Worm (Caenorhabditis elegans): Measurements from ENCODE around the gene ccdc-12.

Gene ccdc-12

DNA sequence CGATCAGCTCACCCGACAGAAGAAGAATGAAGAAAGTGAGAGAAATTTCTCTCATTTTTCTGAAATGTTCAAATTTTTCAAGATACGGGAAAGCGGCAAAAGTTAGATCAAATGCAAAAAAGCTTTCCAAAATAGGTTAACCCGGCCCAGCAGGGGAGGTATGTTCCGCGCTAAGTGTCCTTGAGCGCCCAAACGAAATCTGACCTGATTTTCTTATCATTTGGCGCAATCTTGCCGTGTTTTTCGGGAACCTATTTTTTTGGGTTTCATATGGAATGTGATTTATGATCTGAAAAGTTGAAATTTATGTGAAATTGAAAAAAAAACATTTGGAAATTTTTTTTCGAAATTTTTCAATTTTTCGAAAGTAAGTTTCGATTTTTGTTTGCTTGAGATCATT lies 31.7 kb downstream of the ccdc-12 start, which contains the start of gene cdh-10:
TSS of gene cdh-10 (minus strand) at position 59 of the 400 bp plus-strand sequence.
- no peak for TF ChIP-seq rbr-2 (tag; optimal IDR thresholded peaks at IDR 0.05)
- no peak for TF ChIP-seq egl-27 (tag; optimal IDR thresholded peaks at IDR 0.05)
- TF ChIP-seq ZK337.2 (GFP tag; IDR thresholded peaks at IDR 0.05): no peak
- TF ChIP-seq Y5F2A.4 (GFP tag; optimal IDR thresholded peaks at IDR 0.05): no peak
- no peak for TF ChIP-seq F49E8.2 (tag; optimal IDR thresholded peaks at IDR 0.05; ENCODE audit: borderline replicate concordance)
- TF ChIP-seq lin-38 (GFP tag; IDR thresholded peaks at IDR 0.05): no peak
- TF ChIP-seq skn-1 (tag; optimal IDR thresholded peaks at IDR 0.05): no peak
- TF ChIP-seq hif-1 (tag; optimal IDR thresholded peaks at IDR 0.05): no peak
- no peak for TF ChIP-seq unc-39 (tag; optimal IDR thresholded peaks at IDR 0.05)
- TF ChIP-seq ZK546.5 (tag; optimal IDR thresholded peaks at IDR 0.05): no peak

DNA sequence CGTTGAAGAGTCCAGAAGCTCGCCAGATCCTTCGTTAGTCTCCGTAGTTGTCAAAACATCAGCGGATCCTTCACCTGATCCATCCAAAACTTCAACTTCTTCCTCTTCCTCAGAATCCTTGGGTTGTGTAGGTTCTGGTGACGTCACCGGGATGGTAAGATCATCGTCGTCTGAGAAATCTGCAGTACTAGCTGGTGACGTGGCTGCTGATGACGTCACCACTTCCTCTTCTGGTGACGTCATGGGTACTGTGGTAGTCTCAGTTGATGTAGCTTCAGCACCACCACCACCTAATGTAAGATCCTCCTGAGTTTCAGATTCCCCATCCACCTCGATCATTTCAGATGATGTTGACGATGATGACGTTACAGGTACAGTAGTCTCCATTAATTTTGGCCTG lies 33.6 kb downstream of the ccdc-12 start:
- TF ChIP-seq nhr-6 (tag; optimal IDR thresholded peaks at IDR 0.05) (no peak), spr-3 (GFP tag; optimal IDR thresholded peaks at IDR 0.05) (no peak), nhr-77 (tag; optimal IDR thresholded peaks at IDR 0.05) (no peak), F26F4.8 (GFP tag; conservative IDR thresholded peaks at IDR 0.05) (no peak)

DNA sequence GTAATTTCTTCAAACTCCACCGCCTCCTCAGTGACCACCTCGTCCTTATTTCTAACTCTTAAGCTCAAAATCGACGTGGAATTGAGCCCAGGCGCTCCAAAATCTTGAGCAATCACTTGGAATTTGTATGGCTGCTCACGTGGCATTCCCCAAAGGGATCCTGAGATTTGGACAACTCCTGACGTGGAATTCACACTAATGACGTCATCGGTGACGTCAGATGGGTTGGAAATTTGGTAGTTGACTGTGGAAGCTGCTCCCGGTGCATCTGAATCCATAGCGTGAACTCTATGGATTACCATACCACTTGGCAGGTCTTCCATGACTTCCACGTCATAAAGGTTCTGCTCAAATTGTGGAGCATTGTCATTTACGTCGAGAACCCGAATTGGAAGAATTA lies 39.8 kb downstream of the ccdc-12 start:
- TF ChIP-seq mdl-1 (tag; optimal IDR thresholded peaks at IDR 0.05) (no peak), F37D6.2 (tag; optimal IDR thresholded peaks at IDR 0.05) (no peak), Y105C5A.15 (GFP tag; IDR thresholded peaks at IDR 0.05) (no peak), dve-1 (tag; optimal IDR thresholded peaks at IDR 0.05; ENCODE audit: insufficient read depth) (no peak), tra-1 (GFP tag; IDR thresholded peaks at IDR 0.05) (no peak), egl-27 (tag; optimal IDR thresholded peaks at IDR 0.05) (no peak), nhr-28 (tag; optimal IDR thresholded peaks at IDR 0.05) (no peak)

DNA sequence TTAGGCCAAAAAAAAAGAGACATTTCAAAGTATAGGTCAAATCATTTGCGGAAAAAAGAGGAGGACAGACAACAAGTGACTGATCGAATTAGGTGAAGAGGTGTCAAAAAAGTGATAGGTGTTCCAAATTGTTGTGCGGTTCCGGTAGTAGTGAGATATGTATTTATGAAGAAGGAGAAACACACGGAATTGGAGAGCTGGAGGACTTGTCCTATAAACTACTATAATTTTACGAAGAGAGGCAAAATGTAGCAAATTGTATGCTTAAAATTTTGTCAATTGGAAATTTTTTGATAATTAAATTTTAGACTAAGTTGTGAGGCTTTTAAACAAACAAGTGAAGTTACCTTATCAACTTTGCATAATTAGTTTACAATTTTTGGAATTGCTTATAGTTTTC lies 43.3 kb downstream of the ccdc-12 start:
- TF ChIP-seq pqm-1 (tag; optimal IDR thresholded peaks at IDR 0.05) (no peak), aha-1 (tag) (peak; percentile 91)

DNA sequence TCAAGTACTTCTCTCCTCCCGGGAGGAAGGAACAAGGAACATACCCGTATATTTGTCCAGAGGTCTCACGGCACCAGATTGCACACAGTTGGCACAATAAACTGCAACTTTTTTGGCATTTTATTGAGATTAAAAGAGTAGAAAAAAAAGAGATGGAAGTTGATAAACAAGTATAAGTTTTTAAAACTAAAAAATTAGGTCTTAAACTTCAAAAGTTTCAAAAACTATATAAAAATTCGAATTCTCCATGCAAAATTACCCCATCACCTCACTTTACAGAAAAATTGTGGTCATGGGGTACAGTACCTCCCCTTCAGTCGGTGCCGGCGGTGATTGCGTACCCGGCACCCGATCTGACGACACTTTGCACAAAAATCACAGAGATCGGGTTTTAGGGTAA lies 43.7 kb downstream of the ccdc-12 start, which contains the start of gene C45G7.13:
TSS of gene C45G7.13 (minus strand) at position 101 of the 400 bp plus-strand sequence.
- TF ChIP-seq F49E8.2 (tag; optimal IDR thresholded peaks at IDR 0.05; ENCODE audit: borderline replicate concordance) (no peak), nhr-76 (tag; optimal IDR thresholded peaks at IDR 0.05) (no peak), F37D6.2 (tag; optimal IDR thresholded peaks at IDR 0.05) (no peak), ceh-20 (GFP tag; IDR thresholded peaks at IDR 0.05) (no peak), Y105C5A.15 (GFP tag; IDR thresholded peaks at IDR 0.05) (no peak), ceh-32 (tag; optimal IDR thresholded peaks at IDR 0.05; ENCODE audit: poor library complexity) (no peak), egl-43 (GFP tag; IDR thresholded peaks at IDR 0.05) (no peak), dmd-6 (GFP tag; IDR thresholded peaks at IDR 0.05) (no peak), tag-97 (GFP tag; IDR thresholded peaks at IDR 0.05) (no peak), D1046.2 (GFP tag; IDR thresholded peaks at IDR 0.05) (no peak), ces-1 (GFP tag; optimal IDR thresholded peaks at IDR 0.05) (no peak), spr-3 (GFP tag; optimal IDR thresholded peaks at IDR 0.05) (no peak), nhr-111 (GFP tag; optimal IDR thresholded peaks at IDR 0.05) (no peak), ceh-44 (GFP tag; IDR thresholded peaks at IDR 0.05) (no peak), zfp-3 (GFP tag; conservative IDR thresholded peaks at IDR 0.05) (no peak), daf-8 (GFP tag; IDR thresholded peaks at IDR 0.05) (no peak), jun-1 (tag; optimal IDR thresholded peaks at IDR 0.05) (no peak), nhr-48 (tag; optimal IDR thresholded peaks at IDR 0.05) (no peak), fkh-10 (GFP tag; optimal IDR thresholded peaks at IDR 0.05) (no peak), daf-12 (tag; optimal IDR thresholded peaks at IDR 0.05) (no peak)
